Worm (Caenorhabditis elegans) whole organism, L1 larva: ENCODE measurements around the gene Y55F3BR.10.

ENCODE experiments used
- C04F5.9 ChIP-seq: sonication (generic microtip); optimal IDR thresholded peaks from 2 replicates; lab custom pipeline; 2016; ENCODE audit warnings: missing genetic modification characterization, missing compliant biosample characterization
- C16A3.4 ChIP-seq: fragments of 150-350 bp; optimal IDR thresholded peaks from 2 replicates; lab custom pipeline; 2014; ENCODE audit warnings: missing biosample characterization, missing genetic modification characterization
- C34B4.2 ChIP-seq: sonication (generic microtip); optimal IDR thresholded peaks from 2 replicates; lab custom pipeline; 2017; ENCODE audit warnings: mild to moderate bottlenecking, missing genetic modification characterization, missing compliant biosample characterization
- Y116A8C.19 ChIP-seq: sonication (generic microtip); optimal IDR thresholded peaks from 2 replicates; lab custom pipeline; 2016; ENCODE audit warnings: missing compliant biosample characterization, missing genetic modification characterization, borderline replicate concordance
- blmp-1 ChIP-seq: fragments of 150-350 bp; optimal IDR thresholded peaks from 2 replicates; lab custom pipeline; 2014; ENCODE audit warnings: missing biosample characterization, missing genetic modification characterization
- ceh-63 ChIP-seq: fragments of 200-800 bp; sonication (Bioruptor generic); optimal IDR thresholded peaks from 2 replicates; lab custom pipeline; 2018; ENCODE audit warnings: mild to moderate bottlenecking, missing genetic modification characterization, missing compliant biosample characterization
- ceh-90 ChIP-seq: sonication (generic microtip); optimal IDR thresholded peaks from 2 replicates; lab custom pipeline; 2016; ENCODE audit warnings: missing genetic modification characterization, missing compliant biosample characterization
- efl-1 ChIP-seq, 4 experiments: fragments of 150-350 bp; optimal IDR thresholded peaks in 3 of 4; peaks in 1 of 4; 1 replicate in 1 of 4; 2 replicates in 3 of 4; lab custom pipeline; 2014; ENCODE audit warnings: missing biosample characterization in 2 of 4, missing genetic modification characterization in 2 of 4, missing genetic modification reagents in 2 of 4
- efl-3 ChIP-seq: fragments of 200-800 bp; sonication (Bioruptor generic); optimal IDR thresholded peaks from 2 replicates; lab custom pipeline; 2018; ENCODE audit warnings: mild to moderate bottlenecking, missing genetic modification characterization, missing compliant biosample characterization
- egl-13 ChIP-seq: sonication (generic microtip); optimal IDR thresholded peaks from 2 replicates; lab custom pipeline; 2016; ENCODE audit warnings: missing genotype, missing genetic modification reagents, missing genetic modification characterization, missing compliant biosample characterization
- elt-2 ChIP-seq: sonication (generic microtip); optimal IDR thresholded peaks from 2 replicates; lab custom pipeline; 2016; ENCODE audit warnings: missing genetic modification characterization, mild to moderate bottlenecking, inconsistent platforms, missing compliant biosample characterization, missing genetic modification reagents
- elt-3 ChIP-seq, 6 experiments: fragments of 150-350 bp in 1 of 6; sonication (generic microtip); optimal IDR thresholded peaks; 2 replicates each; lab custom pipeline; 2017 to 2018; ENCODE audit warnings: missing biosample characterization in 6 of 6, missing genetic modification characterization in 6 of 6, inconsistent platforms in 1 of 6
- fkh-4 ChIP-seq: sonication (generic microtip); optimal IDR thresholded peaks from 2 replicates; lab custom pipeline; 2016; ENCODE audit warnings: missing compliant biosample characterization, missing genetic modification characterization, borderline replicate concordance
- fos-1 ChIP-seq: fragments of 150-350 bp; optimal IDR thresholded peaks from 2 replicates; lab custom pipeline; 2014; ENCODE audit warnings: missing biosample characterization, missing genetic modification characterization
- grh-1 ChIP-seq: fragments of 200-800 bp; sonication (Bioruptor generic); IDR thresholded peaks from 2 replicates; pipeline ENCODE4 v1.3.6; 2022; ENCODE audit warnings: missing genetic modification reagents, missing genetic modification characterization, missing compliant biosample characterization
- hlh-4 ChIP-seq: sonication (generic microtip); optimal IDR thresholded peaks from 2 replicates; lab custom pipeline; 2016; ENCODE audit warnings: mild to moderate bottlenecking, missing genetic modification characterization, missing compliant biosample characterization
- lin-13 ChIP-seq: fragments of 150-350 bp; optimal IDR thresholded peaks from 2 replicates; lab custom pipeline; 2014; ENCODE audit warnings: missing biosample characterization, missing genetic modification reagents, missing genetic modification characterization
- lin-14 ChIP-seq: fragments of 200-800 bp; sonication (Bioruptor generic); optimal IDR thresholded peaks from 2 replicates; lab custom pipeline; 2018; ENCODE audit warnings: mild to moderate bottlenecking, missing genetic modification characterization, moderate library complexity, missing compliant biosample characterization
- lin-39 ChIP-seq: fragments of 150-350 bp; optimal IDR thresholded peaks from 2 replicates; lab custom pipeline; 2014; ENCODE audit warnings: missing biosample characterization, missing genetic modification reagents, missing genetic modification characterization
- lir-3 ChIP-seq: sonication (generic microtip); optimal IDR thresholded peaks from 2 replicates; lab custom pipeline; 2016; ENCODE audit warnings: mild to moderate bottlenecking, missing genetic modification characterization, moderate library complexity, missing compliant biosample characterization; ENCODE audit not compliant: poor library complexity
- mef-2 ChIP-seq: fragments of 150-350 bp; optimal IDR thresholded peaks from 2 replicates; lab custom pipeline; 2014; ENCODE audit warnings: missing biosample characterization, missing genetic modification characterization
- nhr-12 ChIP-seq: sonication (generic microtip); optimal IDR thresholded peaks from 2 replicates; lab custom pipeline; 2017; ENCODE audit warnings: missing biosample characterization, missing genetic modification characterization
- nhr-19 ChIP-seq: fragments of 200-800 bp; sonication (Bioruptor generic); conservative IDR thresholded peaks from 2 replicates; pipeline ENCODE4 v1.3.6; 2022; ENCODE audit warnings: missing genetic modification characterization, missing compliant biosample characterization
- nhr-20 ChIP-seq: sonication (generic microtip); optimal IDR thresholded peaks from 2 replicates; lab custom pipeline; 2016; ENCODE audit warnings: mild to moderate bottlenecking, missing genetic modification characterization, missing compliant biosample characterization
- nhr-237 ChIP-seq: fragments of 150-350 bp; optimal IDR thresholded peaks from 2 replicates; lab custom pipeline; 2014; ENCODE audit warnings: missing biosample characterization, missing genetic modification characterization
- nhr-71 ChIP-seq: sonication (generic microtip); optimal IDR thresholded peaks from 2 replicates; lab custom pipeline; 2016; ENCODE audit warnings: mild to moderate bottlenecking, missing genetic modification characterization, moderate library complexity, missing compliant biosample characterization
- nhr-84 ChIP-seq: sonication (generic microtip); optimal IDR thresholded peaks from 2 replicates; lab custom pipeline; 2017; ENCODE audit warnings: missing biosample characterization, missing genetic modification characterization
- nhr-85 ChIP-seq: sonication (generic microtip); peaks from one replicate; lab custom pipeline; 2016; ENCODE audit warnings: missing genetic modification characterization, inconsistent platforms, missing compliant biosample characterization
- pag-3 ChIP-seq: sonication (generic microtip); optimal IDR thresholded peaks from 2 replicates; lab custom pipeline; 2017; ENCODE audit warnings: missing genetic modification characterization, mild to moderate bottlenecking, missing compliant biosample characterization, antibody characterized with exemption, borderline replicate concordance; ENCODE audit not compliant: insufficient read depth
- rnt-1 ChIP-seq: sonication (generic microtip); optimal IDR thresholded peaks from 2 replicates; lab custom pipeline; 2016; ENCODE audit warnings: mild to moderate bottlenecking, missing genetic modification characterization, moderate library complexity, missing compliant biosample characterization
- skn-1 ChIP-seq: fragments of 150-350 bp; optimal IDR thresholded peaks from 2 replicates; lab custom pipeline; 2014; ENCODE audit warnings: missing biosample characterization, missing genetic modification characterization
- snpc-4 ChIP-seq: fragments of 150-350 bp; optimal IDR thresholded peaks from 2 replicates; lab custom pipeline; 2014; ENCODE audit warnings: missing biosample characterization, missing genetic modification characterization
- sptf-1 ChIP-seq: fragments of 150-350 bp; optimal IDR thresholded peaks from 2 replicates; lab custom pipeline; 2014; ENCODE audit warnings: missing biosample characterization, missing genetic modification characterization
- sup-37 ChIP-seq: fragments of 200-800 bp; sonication (Bioruptor generic); optimal IDR thresholded peaks from 2 replicates; lab custom pipeline; 2018; ENCODE audit warnings: mild to moderate bottlenecking, missing genetic modification characterization, missing compliant biosample characterization
- swsn-7 ChIP-seq: sonication (generic microtip); optimal IDR thresholded peaks from 2 replicates; lab custom pipeline; 2016; ENCODE audit warnings: missing genetic modification characterization, missing compliant biosample characterization
- tlp-1 ChIP-seq: fragments of 150-350 bp; optimal IDR thresholded peaks from 2 replicates; lab custom pipeline; 2014; ENCODE audit warnings: missing biosample characterization, missing genetic modification characterization
- unc-130 ChIP-seq: fragments of 150-350 bp; optimal IDR thresholded peaks from 2 replicates; lab custom pipeline; 2017; ENCODE audit warnings: missing biosample characterization, missing genetic modification characterization, inconsistent platforms
- unc-30 ChIP-seq: sonication (generic microtip); optimal IDR thresholded peaks from 2 replicates; lab custom pipeline; 2017; ENCODE audit warnings: missing biosample characterization, missing genetic modification characterization
- unc-86 ChIP-seq: sonication (generic microtip); optimal IDR thresholded peaks from 2 replicates; lab custom pipeline; 2016; ENCODE audit warnings: missing genetic modification characterization, missing compliant biosample characterization
- unc-98 ChIP-seq: fragments of 200-800 bp; sonication (Bioruptor generic); IDR thresholded peaks from 2 replicates; pipeline ENCODE4 v1.3.6; 2022; ENCODE audit warnings: missing genetic modification characterization, missing compliant biosample characterization
- vab-15 ChIP-seq: sonication (generic microtip); optimal IDR thresholded peaks from 2 replicates; lab custom pipeline; 2017; ENCODE audit warnings: missing genotype, mild to moderate bottlenecking, missing genetic modification characterization, missing compliant biosample characterization
- xbp-1 ChIP-seq: sonication (generic microtip); optimal IDR thresholded peaks from 2 replicates; lab custom pipeline; 2016; ENCODE audit warnings: missing genetic modification characterization, missing compliant biosample characterization
- ztf-11 ChIP-seq, 2 experiments: sonication (generic microtip); optimal IDR thresholded peaks; 2 replicates each; lab custom pipeline; 2016 to 2017; ENCODE audit warnings: missing genetic modification characterization in 2 of 2, missing biosample characterization in 1 of 2, missing compliant biosample characterization in 1 of 2

Y55F3BR.10 gene

DNA sequence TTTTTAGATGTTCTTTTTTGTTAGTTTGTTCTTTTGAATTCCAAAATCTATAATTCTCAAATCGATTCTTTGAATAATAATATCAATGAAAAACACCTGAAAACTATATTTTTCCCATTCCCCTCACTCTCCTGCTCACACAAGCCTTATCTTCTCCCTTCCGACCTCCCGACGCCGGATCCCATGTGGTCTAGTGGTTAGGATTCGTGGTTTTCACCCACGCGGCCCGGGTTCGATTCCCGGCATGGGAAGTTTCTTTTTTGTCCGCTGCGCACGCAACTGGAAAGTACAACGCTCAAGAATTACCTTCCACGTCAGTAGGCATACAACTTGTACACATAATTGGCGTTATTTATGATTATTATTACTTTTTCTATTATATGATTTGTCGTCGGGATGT, 10.4 kb downstream of the Y55F3BR.10 start (continued):
- TF ChIP-seq tlp-1 (no peak), skn-1 (tag; lab: Kevin White, UChicago) (peak; percentile 2), C04F5.9 (tag; lab: Kevin White, UChicago) (peak; percentile 8), egl-13 (tag; lab: Kevin White, UChicago) (no peak), blmp-1 (peak; percentile 38), xbp-1 (peak; percentile 19)

DNA sequence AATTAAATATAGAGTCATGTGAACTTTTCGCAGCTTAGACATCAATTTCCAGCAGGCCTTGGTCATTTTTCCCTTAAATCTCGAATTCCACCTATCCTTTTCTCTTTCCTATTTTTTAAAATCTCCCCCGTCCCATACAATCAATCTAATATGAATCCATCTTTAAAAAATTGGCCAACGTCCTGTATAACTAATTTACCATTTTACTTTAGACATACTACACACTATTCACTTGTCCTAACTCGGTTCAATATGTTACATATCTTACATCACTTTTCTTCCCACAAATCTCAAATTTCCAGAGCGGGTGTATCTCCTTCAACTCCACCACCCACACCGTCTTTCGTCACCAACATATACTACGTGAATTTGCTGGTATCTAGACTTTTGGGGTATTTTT, 13.0 kb downstream of the Y55F3BR.10 start, which contains the start of gene lgc-33:
Gene lgc-33 (plus strand): TSS at position 301 of the 400 bp plus-strand sequence.
- TF ChIP-seq xbp-1 (no peak), efl-1 (optimal IDR thresholded peaks at IDR 0.05; lab: Kevin White, UChicago) (no peak), efl-1 (GFP tag; optimal IDR thresholded peaks at IDR 0.05 in 1 of 2; lab: Kevin White, UChicago) (no peak), nhr-84 (no peak), Y116A8C.19 (tag; lab: Kevin White, UChicago) (no peak), fkh-4 (no peak), elt-2 (tag; lab: Kevin White, UChicago) (no peak), C16A3.4 (tag; lab: Kevin White, UChicago) (no peak), elt-3 (tag; optimal IDR thresholded peaks at IDR 0.05; lab: Kevin White, UChicago) (no peak), unc-98 (no peak), nhr-237 (tag; lab: Kevin White, UChicago) (no peak), nhr-20 (tag; lab: Kevin White, UChicago) (no peak), vab-15 (tag; lab: Kevin White, UChicago) (no peak), pag-3 (tag; lab: Kevin White, UChicago) (no peak), lir-3 (tag; lab: Kevin White, UChicago) (no peak), ceh-63 (GFP tag; lab: Kevin White, UChicago) (no peak), C04F5.9 (tag; lab: Kevin White, UChicago) (no peak)

DNA sequence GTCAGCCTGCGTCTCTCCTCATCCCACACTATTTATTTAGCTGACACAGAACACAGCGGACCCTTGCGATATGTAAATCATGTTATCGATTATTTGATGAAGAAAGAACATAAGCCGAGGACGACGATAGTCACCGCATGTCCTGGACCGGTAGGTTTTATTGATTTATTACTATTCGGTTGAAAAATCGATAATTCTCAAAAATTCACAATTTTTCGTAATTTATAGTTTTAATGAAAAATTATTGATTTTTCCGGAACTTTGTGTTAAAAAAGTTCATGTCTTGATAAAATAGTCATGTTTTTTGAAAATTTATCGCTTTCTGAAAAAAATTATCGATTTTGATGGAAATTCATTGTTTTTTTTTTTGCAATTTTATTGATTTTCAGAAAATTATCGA, 16.0 kb downstream of the Y55F3BR.10 start:
- TF ChIP-seq elt-2 (tag; lab: Kevin White, UChicago) = no peak
- no peak for TF ChIP-seq lin-13 (GFP tag; lab: Kevin White, UChicago)
- no peak for TF ChIP-seq mef-2 (tag; lab: Kevin White, UChicago)
- TF ChIP-seq grh-1 (GFP tag; lab: Robert Waterston, UW) = no peak
- TF ChIP-seq C04F5.9 (tag; lab: Kevin White, UChicago) = no peak
- no peak for TF ChIP-seq efl-3 (GFP tag; lab: Kevin White, UChicago)
- TF ChIP-seq sptf-1 = no peak
- TF ChIP-seq unc-130 (tag; lab: Kevin White, UChicago) = no peak
- TF ChIP-seq ceh-63 (GFP tag; lab: Kevin White, UChicago) = no peak
- no peak for TF ChIP-seq swsn-7 (tag; lab: Kevin White, UChicago)
- TF ChIP-seq nhr-12 (tag; lab: Kevin White, UChicago) = no peak
- no peak for TF ChIP-seq egl-13 (tag; lab: Kevin White, UChicago)
- TF ChIP-seq sup-37 (GFP tag; lab: Kevin White, UChicago) = no peak

DNA sequence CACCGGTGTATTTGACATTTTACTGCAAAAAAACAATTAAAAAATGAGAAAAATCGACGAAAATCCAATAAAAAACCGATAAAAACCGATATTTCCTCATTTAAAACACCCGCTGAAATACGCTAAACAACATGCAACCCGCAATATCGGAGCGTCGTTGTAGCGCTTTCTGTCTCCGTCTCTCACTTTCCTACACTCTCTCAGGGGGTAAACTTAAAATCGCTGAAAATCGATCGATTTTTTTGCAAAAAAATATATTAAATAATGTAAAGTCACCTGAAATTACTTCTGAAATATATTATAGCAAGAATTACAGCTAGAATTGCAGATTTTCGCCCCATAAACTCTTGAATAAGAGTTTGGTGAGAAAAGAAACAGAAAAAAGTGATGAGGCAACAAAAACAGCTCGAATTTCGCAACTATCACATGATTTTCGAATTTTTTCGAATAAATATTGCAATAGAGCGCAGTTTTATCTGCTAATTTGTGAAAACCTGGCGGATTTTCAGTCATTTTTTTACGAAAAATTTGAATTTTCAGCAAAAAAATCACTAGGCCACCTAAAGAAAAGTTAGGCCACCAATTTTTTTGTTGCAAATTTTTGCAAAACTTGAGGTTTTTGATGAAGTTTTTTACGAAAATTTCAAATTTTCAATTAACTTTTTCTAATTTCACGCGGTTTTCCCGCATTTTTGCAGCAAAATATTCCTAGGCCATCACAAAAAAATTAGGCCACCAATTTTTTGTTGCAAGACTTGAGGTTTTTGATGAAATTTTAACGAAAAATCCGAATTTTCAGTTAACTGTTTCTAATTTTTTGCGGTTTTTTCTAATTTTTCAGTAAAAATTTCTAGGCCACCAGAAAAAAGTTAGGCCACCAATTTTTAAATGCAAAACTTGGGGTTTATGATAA, 22.4 kb downstream of the Y55F3BR.10 start, which contains the start of the genes lem-4 and Y55F3BR.11:
Gene lem-4 (minus strand): TSS at position 424 of the 913 bp plus-strand sequence.
Gene Y55F3BR.11 (plus strand): TSS at position 863 of the 913 bp plus-strand sequence.
- TF ChIP-seq C34B4.2 (no peak), snpc-4 (tag; lab: Kevin White, UChicago) (peak; percentile 82), lin-39 (tag; lab: Kevin White, UChicago) (peak; percentile 63), nhr-71 (tag; lab: Kevin White, UChicago) (peak; percentile 8), nhr-85 (tag; lab: Kevin White, UChicago) (peak; percentile 81), blmp-1 (peak; percentile 31), nhr-237 (tag; lab: Kevin White, UChicago) (peak; percentile 1), lin-14 (GFP tag; lab: Kevin White, UChicago) (peak; percentile 23), unc-30 (no peak), fos-1 (peak; percentile 72), sptf-1 (no peak), vab-15 (tag; lab: Kevin White, UChicago) (no peak), C16A3.4 (tag; lab: Kevin White, UChicago) (peak; percentile 66), skn-1 (tag; lab: Kevin White, UChicago) (peak; percentile 31), egl-13 (tag; lab: Kevin White, UChicago) (peak; percentile 44), ceh-90 (tag; lab: Kevin White, UChicago) (peak; percentile 18), hlh-4 (tag; lab: Kevin White, UChicago) (no peak), grh-1 (GFP tag; lab: Robert Waterston, UW) (peak; percentile 51), unc-86 (tag; lab: Kevin White, UChicago) (peak; percentile 62), nhr-19 (GFP tag; lab: Robert Waterston, UW) (peak; percentile 75), rnt-1 (tag; lab: Kevin White, UChicago) (peak; percentile 71), ztf-11 (tag; optimal IDR thresholded peaks at IDR 0.05; lab: Kevin White, UChicago) (no peak)
